Worm (Caenorhabditis elegans) whole organism, early embryonic: ENCODE measurements around the gene srlf-36.

ENCODE experiments used
- aly-1 ChIP-seq: sonication (generic microtip); optimal IDR thresholded peaks from 2 replicates; lab custom pipeline; 2016; ENCODE audit warnings: missing genetic modification characterization, missing compliant biosample characterization
- ama-1 ChIP-seq: fragments of 150-350 bp; optimal IDR thresholded peaks from 2 replicates; lab custom pipeline; 2014

- TF ChIP-seq aly-1 (tag; lab: Kevin White, UChicago) (no peak), ama-1 (lab: Kevin White, UChicago) (no peak)
Measured at ce11 chrV:581616-582015, 28.0 kb downstream of the srlf-36 start, which contains the start of gene nstp-7.
